Worm (Caenorhabditis elegans): Measurements from ENCODE around the gene C14A4.9.
A peak's percentile ranks its signal among the peaks of the same experiment; 100 is the strongest.

Gene C14A4.9

ce11 chrII:10627086-10627485, 27.9 kb downstream of the C14A4.9 start:
- TF ChIP-seq gmeb-1 (tag; optimal IDR thresholded peaks at IDR 0.05) (no peak), alr-1 (tag; optimal IDR thresholded peaks at IDR 0.05) (no peak), F13H6.1 (tag; optimal IDR thresholded peaks at IDR 0.05) (peak; percentile 8), nhr-129 (tag; optimal IDR thresholded peaks at IDR 0.05) (no peak), fos-1 (tag; optimal IDR thresholded peaks at IDR 0.05) (peak; percentile 94), nhr-21 (tag; optimal IDR thresholded peaks at IDR 0.05) (no peak), lin-13 (GFP tag; optimal IDR thresholded peaks at IDR 0.05) (no peak), ama-1 (optimal IDR thresholded peaks at IDR 0.05) (no peak), elt-3 (tag; optimal IDR thresholded peaks at IDR 0.05) (no peak), lsy-2 (tag; optimal IDR thresholded peaks at IDR 0.05) (no peak)

ce11 chrII:10627963-10628362, 28.8 kb downstream of the C14A4.9 start, which contains the start of gene M28.8:
Gene M28.8 (plus strand): TSS chrII:10628263.
- TF ChIP-seq ztf-4 (tag; optimal IDR thresholded peaks at IDR 0.05), result no peak

ce11 chrII:10630944-10631343, 31.8 kb downstream of the C14A4.9 start:
- TF ChIP-seq elt-1 (tag; optimal IDR thresholded peaks at IDR 0.05) (no peak), ztf-1 (GFP tag; conservative IDR thresholded peaks at IDR 0.05) (no peak), R02D3.7 (tag; optimal IDR thresholded peaks at IDR 0.05) (no peak), fos-1 (tag; optimal IDR thresholded peaks at IDR 0.05) (peak; percentile 55), lin-11 (tag; optimal IDR thresholded peaks at IDR 0.05) (no peak), unc-55 (GFP tag; optimal IDR thresholded peaks at IDR 0.05) (no peak), nhr-77 (tag; optimal IDR thresholded peaks at IDR 0.05) (no peak)

- TF ChIP-seq fos-1 (tag; optimal IDR thresholded peaks at IDR 0.05) (no peak), ama-1 (optimal IDR thresholded peaks at IDR 0.05) (no peak), nhr-11 (tag; optimal IDR thresholded peaks at IDR 0.05) (no peak), ZK546.5 (tag; optimal IDR thresholded peaks at IDR 0.05) (no peak), sma-9 (GFP tag; optimal IDR thresholded peaks at IDR 0.05) (no peak), sma-9 (tag; optimal IDR thresholded peaks at IDR 0.05) (no peak)
Measured at ce11 chrII:10639110-10639509, 40.0 kb downstream of the C14A4.9 start, which contains the start of gene M28.9. Gene M28.9 (plus strand): TSS chrII:10639410.

ce11 chrII:10643403-10643802, 44.3 kb downstream of the C14A4.9 start, which contains the start of gene M28.4:
Gene M28.4 (plus strand): TSS chrII:10643703.
- no peak for TF ChIP-seq nhr-129 (tag; optimal IDR thresholded peaks at IDR 0.05)
- no peak for TF ChIP-seq lin-13 (GFP tag; optimal IDR thresholded peaks at IDR 0.05)
- TF ChIP-seq fos-1 (tag; optimal IDR thresholded peaks at IDR 0.05), result no peak
- no peak for TF ChIP-seq crh-2 (tag; optimal IDR thresholded peaks at IDR 0.05)
- TF ChIP-seq lin-11 (tag; optimal IDR thresholded peaks at IDR 0.05), result no peak
- no peak for TF ChIP-seq nhr-21 (tag; optimal IDR thresholded peaks at IDR 0.05)
- no peak for TF ChIP-seq nhr-6 (tag; optimal IDR thresholded peaks at IDR 0.05)
- TF ChIP-seq elt-3 (tag; optimal IDR thresholded peaks at IDR 0.05), result no peak
- TF ChIP-seq ama-1 (optimal IDR thresholded peaks at IDR 0.05), result no peak
- TF ChIP-seq nhr-12 (tag; optimal IDR thresholded peaks at IDR 0.05), result no peak
- TF ChIP-seq aly-2 (tag; optimal IDR thresholded peaks at IDR 0.05), result no peak
- no peak for TF ChIP-seq Y55F3AM.14 (GFP tag; optimal IDR thresholded peaks at IDR 0.05)
- TF ChIP-seq alr-1 (tag; optimal IDR thresholded peaks at IDR 0.05), result no peak
- no peak for TF ChIP-seq skn-1 (tag; optimal IDR thresholded peaks at IDR 0.05)
- no peak for TF ChIP-seq lin-39 (tag; optimal IDR thresholded peaks at IDR 0.05)
- TF ChIP-seq nhr-10 (tag; optimal IDR thresholded peaks at IDR 0.05), result no peak
- TF ChIP-seq unc-39 (tag; optimal IDR thresholded peaks at IDR 0.05), result no peak
- TF ChIP-seq peb-1 (tag; optimal IDR thresholded peaks at IDR 0.05), result no peak

- no peak for TF ChIP-seq lsy-2 (tag; optimal IDR thresholded peaks at IDR 0.05)
- peak; percentile 1 for TF ChIP-seq fos-1 (tag; optimal IDR thresholded peaks at IDR 0.05)
Measured at ce11 chrII:10646901-10647566, 47.9 kb downstream of the C14A4.9 start, which contains the start of gene M28.10. Gene M28.10 (plus strand): TSS chrII:10647516.

Measured in whole organism, L2 larva.